Fruit fly (Drosophila melanogaster) whole organism, embryonic: ENCODE data around the gene sp3.

Source experiments
- Bteb2 ChIP-seq: fragments of 200-800 bp; sonication (Bioruptor generic); optimal IDR thresholded peaks from 2 replicates; lab custom pipeline; 2016; ENCODE audit warnings: missing biosample characterization, missing genetic modification characterization
- CG11247 ChIP-seq: fragments of 200-800 bp; sonication (Bioruptor generic); IDR thresholded peaks from 2 replicates; pipeline ENCODE4 v1.3.6; 2022; ENCODE audit warnings: missing biosample characterization, missing genetic modification characterization
- CG12219 ChIP-seq: fragments of 200-800 bp; sonication (Bioruptor generic); optimal IDR thresholded peaks from 3 replicates; lab custom pipeline; 2018; ENCODE audit warnings: missing biosample characterization, mild to moderate bottlenecking, missing genetic modification characterization
- CG1233 ChIP-seq: fragments of 200-800 bp; sonication (Bioruptor generic); optimal IDR thresholded peaks from 4 replicates; lab custom pipeline; 2018; ENCODE audit warnings: missing biosample characterization, mild to moderate bottlenecking, missing genetic modification characterization
- CG12769 ChIP-seq: fragments of 200-800 bp; sonication (Bioruptor generic); optimal IDR thresholded peaks from 2 replicates; lab custom pipeline; 2019; ENCODE audit warnings: missing biosample characterization, mild to moderate bottlenecking, missing genetic modification characterization, moderate library complexity
- CG13624 ChIP-seq: fragments of 200-800 bp; sonication (Bioruptor generic); optimal IDR thresholded peaks from 2 replicates; lab custom pipeline; 2016; ENCODE audit warnings: missing biosample characterization, missing genetic modification characterization
- CG14014 ChIP-seq: fragments of 200-800 bp; sonication (Bioruptor generic); IDR thresholded peaks from 2 replicates; pipeline ENCODE4 v1.3.6; 2022; ENCODE audit warnings: missing biosample characterization, missing genetic modification characterization
- CG14050 ChIP-seq: fragments of 200-800 bp; sonication (Bioruptor generic); IDR thresholded peaks from 3 replicates; pipeline ENCODE4 v1.3.6; 2022; ENCODE audit warnings: missing biosample characterization, missing genetic modification characterization
- CG2116 ChIP-seq: fragments of 200-800 bp; sonication (Bioruptor generic); optimal IDR thresholded peaks from 3 replicates; lab custom pipeline; 2018; ENCODE audit warnings: missing biosample characterization, mild to moderate bottlenecking, missing genetic modification characterization
- CG32767 ChIP-seq: fragments of 200-800 bp; sonication (Bioruptor generic); IDR thresholded peaks from 2 replicates; pipeline ENCODE4 v1.3.6; 2022; ENCODE audit warnings: missing biosample characterization, missing genetic modification characterization
- CG34422 ChIP-seq: fragments of 200-800 bp; sonication (Bioruptor generic); IDR thresholded peaks from 3 replicates; pipeline ENCODE4 v1.3.6; 2022; ENCODE audit warnings: missing biosample characterization, missing genetic modification characterization
- CG3726 ChIP-seq: fragments of 200-800 bp; sonication (Bioruptor generic); IDR thresholded peaks from 3 replicates; pipeline ENCODE4, ENCODE4 v1.3.6; 2022; ENCODE audit warnings: missing biosample characterization, missing genetic modification characterization
- CG3847 ChIP-seq: fragments of 200-800 bp; sonication (Bioruptor generic); IDR thresholded peaks from 2 replicates; pipeline ENCODE4 v1.3.6; 2022; ENCODE audit warnings: missing biosample characterization, missing genetic modification characterization
- CG42726 ChIP-seq: fragments of 200-800 bp; sonication (Bioruptor generic); IDR thresholded peaks from 2 replicates; pipeline ENCODE4 v1.3.6; 2022; ENCODE audit warnings: missing biosample characterization, missing genetic modification characterization; ENCODE audit not compliant: partially characterized antibody
- CG4730 ChIP-seq: fragments of 200-800 bp; sonication (Bioruptor generic); IDR thresholded peaks from 2 replicates; pipeline ENCODE4 v1.3.6; 2022; ENCODE audit warnings: missing biosample characterization, missing genetic modification characterization
- CG5180 ChIP-seq: fragments of 200-800 bp; sonication (Bioruptor generic); optimal IDR thresholded peaks from 3 replicates; lab custom pipeline; 2017; ENCODE audit warnings: missing biosample characterization, missing genetic modification characterization, mild to moderate bottlenecking, moderate library complexity, missing genetic modification reagents
- CG7372 ChIP-seq: fragments of 200-800 bp; sonication (Bioruptor generic); IDR thresholded peaks from 2 replicates; pipeline ENCODE4 v1.3.6; 2022; ENCODE audit warnings: missing biosample characterization, missing genetic modification characterization
- CG9215 ChIP-seq: fragments of 200-800 bp; sonication (Bioruptor generic); IDR thresholded peaks from 2 replicates; pipeline ENCODE4 v1.3.6; 2022; ENCODE audit warnings: missing biosample characterization, missing genetic modification characterization
- Chrac-16 ChIP-seq: fragments of 200-800 bp; sonication (Bioruptor generic); optimal IDR thresholded peaks from 3 replicates; lab custom pipeline; 2016; ENCODE audit warnings: missing biosample characterization, missing genetic modification characterization
- Gsc ChIP-seq: fragments of 200-800 bp; sonication (Bioruptor generic); IDR thresholded peaks from 2 replicates; pipeline ENCODE4 v1.3.6; 2022; ENCODE audit warnings: missing biosample characterization, missing genetic modification characterization
- H15 ChIP-seq: fragments of 200-800 bp; sonication (Bioruptor generic); IDR thresholded peaks from 3 replicates; pipeline ENCODE4 v1.3.6; 2022; ENCODE audit warnings: missing biosample characterization, missing genetic modification characterization
- HLH3B ChIP-seq: fragments of 200-800 bp; sonication (Bioruptor generic); IDR thresholded peaks from 2 replicates; pipeline ENCODE4 v1.3.6; 2022; ENCODE audit warnings: missing biosample characterization, missing genetic modification characterization
- Hey ChIP-seq: fragments of 200-800 bp; sonication (Bioruptor generic); optimal IDR thresholded peaks from 3 replicates; lab custom pipeline; 2018; ENCODE audit warnings: missing biosample characterization, mild to moderate bottlenecking, missing genetic modification characterization
- Kr ChIP-seq: fragments of 200-800 bp; sonication (Bioruptor generic); optimal IDR thresholded peaks from 2 replicates; lab custom pipeline; 2017; ENCODE audit warnings: missing biosample characterization, mild to moderate bottlenecking, missing genetic modification characterization
- Lpt ChIP-seq: fragments of >200 bp; optimal IDR thresholded peaks from 2 replicates; lab custom pipeline; 2018; ENCODE audit warnings: missing biosample characterization, missing genetic modification characterization
- Med ChIP-seq: fragments of 200-800 bp; sonication (Bioruptor generic); peaks from one replicate; lab custom pipeline; 2016; ENCODE audit warnings: missing biosample characterization, missing genetic modification characterization, mild to moderate bottlenecking, inconsistent platforms, moderate library complexity
- Myb ChIP-seq: fragments of 200-800 bp; sonication (Bioruptor generic); optimal IDR thresholded peaks from 2 replicates; lab custom pipeline; 2016; ENCODE audit warnings: missing biosample characterization, missing genetic modification characterization
- Oli ChIP-seq: fragments of 200-800 bp; sonication (Bioruptor generic); optimal IDR thresholded peaks from 2 replicates; lab custom pipeline; 2018; ENCODE audit warnings: missing biosample characterization, mild to moderate bottlenecking, missing genetic modification characterization, moderate library complexity
- Taf1 ChIP-seq: fragments of 200-800 bp; sonication (Bioruptor generic); IDR thresholded peaks from 2 replicates; pipeline ENCODE4 v1.3.6; 2022; ENCODE audit warnings: missing biosample characterization, missing genetic modification characterization
- Xrp1 ChIP-seq: fragments of 200-800 bp; sonication (Bioruptor generic); IDR thresholded peaks from 2 replicates; pipeline ENCODE4 v1.3.6; 2022; ENCODE audit warnings: missing biosample characterization, missing genetic modification characterization
- ap ChIP-seq: fragments of 200-800 bp; sonication (Bioruptor generic); IDR thresholded peaks from 2 replicates; pipeline ENCODE4 v1.3.6; 2022; ENCODE audit warnings: missing biosample characterization, missing genetic modification characterization
- bsh ChIP-seq, 2 experiments: fragments of 200-800 bp; sonication (Bioruptor generic); optimal IDR thresholded peaks; 2 replicates each; lab custom pipeline; 2017 to 2018; ENCODE audit warnings: mild to moderate bottlenecking in 2 of 2, missing biosample characterization in 2 of 2, missing genetic modification characterization in 2 of 2, moderate library complexity in 1 of 2
- cg ChIP-seq: fragments of 200-800 bp; sonication (Bioruptor generic); optimal IDR thresholded peaks from 3 replicates; lab custom pipeline; 2019; ENCODE audit warnings: missing biosample characterization, mild to moderate bottlenecking, missing genetic modification characterization, moderate library complexity
- esg ChIP-seq: fragments of 200-800 bp; sonication (Bioruptor generic); conservative IDR thresholded peaks from 2 replicates; pipeline ENCODE4 v1.3.6; 2022; ENCODE audit warnings: missing biosample characterization, missing genetic modification characterization
- exex ChIP-seq: fragments of 200-800 bp; sonication (Bioruptor generic); optimal IDR thresholded peaks from 4 replicates; lab custom pipeline; 2018; ENCODE audit warnings: missing biosample characterization, mild to moderate bottlenecking, missing genetic modification characterization, moderate library complexity
- fd102C ChIP-seq: fragments of 200-800 bp; sonication (Bioruptor generic); optimal IDR thresholded peaks from 2 replicates; lab custom pipeline; 2018; ENCODE audit warnings: missing biosample characterization, mild to moderate bottlenecking, missing genetic modification characterization, moderate library complexity
- ind ChIP-seq: fragments of 200-800 bp; sonication (Bioruptor generic); optimal IDR thresholded peaks from 3 replicates; lab custom pipeline; 2016; ENCODE audit warnings: missing biosample characterization, missing genetic modification characterization
- jigr1 ChIP-seq: fragments of 200-800 bp; sonication (Bioruptor generic); IDR thresholded peaks from 3 replicates; pipeline ENCODE4 v1.3.6; 2022; ENCODE audit warnings: missing biosample characterization, missing genetic modification characterization
- nau ChIP-seq: fragments of 200-800 bp; sonication (Bioruptor generic); optimal IDR thresholded peaks from 3 replicates; lab custom pipeline; 2017; ENCODE audit warnings: missing biosample characterization, mild to moderate bottlenecking, missing genetic modification characterization, missing genetic modification reagents
- pan ChIP-seq, 4 experiments: fragments of >200 bp in 3 of 4; fragments of 200-800 bp in 1 of 4; sonication (Bioruptor generic) in 1 of 4; optimal IDR thresholded peaks in 3 of 4; IDR thresholded peaks in 1 of 4; 2 replicates each; pipeline versions ENCODE4 v1.3.6 to Lab custom; 2017 to 2022; ENCODE audit warnings: missing biosample characterization in 2 of 4, missing genetic modification characterization in 2 of 4, mixed read lengths in 1 of 4
- pros ChIP-seq: fragments of 200-800 bp; sonication (Bioruptor generic); optimal IDR thresholded peaks from 3 replicates; lab custom pipeline; 2019; ENCODE audit warnings: missing biosample characterization, mild to moderate bottlenecking, missing genetic modification characterization, moderate library complexity
- sr ChIP-seq: fragments of 200-800 bp; sonication (Bioruptor generic); IDR thresholded peaks from 3 replicates; pipeline ENCODE4 v1.3.6; 2022; ENCODE audit warnings: missing biosample characterization, missing genetic modification characterization
- ssp ChIP-seq: fragments of 200-800 bp; sonication (Bioruptor generic); IDR thresholded peaks from 2 replicates; pipeline ENCODE4 v1.3.6; 2022; ENCODE audit warnings: missing biosample characterization, missing genetic modification characterization
- stwl ChIP-seq: fragments of 200-800 bp; sonication (Bioruptor generic); optimal IDR thresholded peaks from 3 replicates; lab custom pipeline; 2018; ENCODE audit warnings: missing biosample characterization, mild to moderate bottlenecking, missing genetic modification characterization, moderate library complexity
- tap ChIP-seq: fragments of 200-800 bp; optimal IDR thresholded peaks from 3 replicates; lab custom pipeline; 2019; ENCODE audit warnings: missing biosample characterization, mild to moderate bottlenecking, missing genetic modification characterization, moderate library complexity
- vfl ChIP-seq: fragments of 200-800 bp; sonication (Bioruptor generic); optimal IDR thresholded peaks from 2 replicates; lab custom pipeline; 2016; ENCODE audit warnings: missing biosample characterization, missing genetic modification characterization

The sp3 gene

dm6 chr3R:21493580-21494257 is 27.0 kb upstream of the sp3 start (continued):
- TF ChIP-seq Bteb2 (GFP tag; lab: Kevin White, UChicago), result no peak

dm6 chr3R:21499131-21500036 is 21.3 kb upstream of the sp3 start, which contains the start of gene C15:
Gene C15 (plus strand): TSS chr3R:21499986.
- TF ChIP-seq HLH3B (GFP tag; lab: Robert Waterston, UW), result no peak
- TF ChIP-seq pros (GFP tag; lab: Kevin White, UChicago), result no peak
- no peak for TF ChIP-seq CG14050 (GFP tag; lab: Robert Waterston, UW)
- no peak for TF ChIP-seq CG42726
- no peak for TF ChIP-seq Chrac-16 (GFP tag; lab: Kevin White, UChicago)
- TF ChIP-seq sr (GFP tag; lab: Robert Waterston, UW), result no peak
- no peak for TF ChIP-seq stwl
- TF ChIP-seq CG1233 (GFP tag; lab: Kevin White, UChicago), result no peak
- no peak for TF ChIP-seq CG4730 (GFP tag; lab: Robert Waterston, UW)
- no peak for TF ChIP-seq CG12769 (tag; lab: Kevin White, UChicago)
- TF ChIP-seq cg (GFP tag; lab: Kevin White, UChicago), result peak; percentile 31
- TF ChIP-seq fd102C, result no peak
- no peak for TF ChIP-seq Taf1
- no peak for TF ChIP-seq CG11247 (GFP tag; lab: Robert Waterston, UW)
- TF ChIP-seq ap (GFP tag; lab: Robert Waterston, UW), result no peak
- TF ChIP-seq CG12219 (GFP tag; lab: Kevin White, UChicago), result no peak
- TF ChIP-seq Myb, result no peak
- no peak for TF ChIP-seq bsh (GFP tag; optimal IDR thresholded peaks at IDR 0.05; lab: Kevin White, UChicago)
- TF ChIP-seq Hey, result no peak
- no peak for TF ChIP-seq Oli (tag; lab: Kevin White, UChicago)
- no peak for TF ChIP-seq CG7372 (GFP tag; lab: Robert Waterston, UW)
- TF ChIP-seq CG14014 (GFP tag; lab: Robert Waterston, UW), result no peak
- no peak for TF ChIP-seq Kr (GFP tag; lab: Kevin White, UChicago)
- no peak for TF ChIP-seq esg (GFP tag; lab: Robert Waterston, UW)
- peak; percentile 94 for TF ChIP-seq Med
- TF ChIP-seq tap (tag; lab: Kevin White, UChicago), result no peak
- no peak for TF ChIP-seq exex (tag; lab: Kevin White, UChicago)
- TF ChIP-seq CG9215 (GFP tag; lab: Robert Waterston, UW), result no peak
- TF ChIP-seq nau (GFP tag; lab: Kevin White, UChicago), result no peak
- TF ChIP-seq CG13624, result no peak
- no peak for TF ChIP-seq CG2116 (GFP tag; lab: Kevin White, UChicago)
- TF ChIP-seq CG5180 (GFP tag; lab: Kevin White, UChicago), result peak; percentile 46
- no peak for TF ChIP-seq Xrp1
- no peak for TF ChIP-seq H15
- TF ChIP-seq ssp (GFP tag; lab: Robert Waterston, UW), result no peak
- TF ChIP-seq Gsc (GFP tag; lab: Robert Waterston, UW), result no peak
- no peak for TF ChIP-seq Lpt (GFP tag; lab: Kevin White, UChicago)
- no peak for TF ChIP-seq ind (GFP tag; lab: Kevin White, UChicago)
- no peak for TF ChIP-seq jigr1 (GFP tag; lab: Robert Waterston, UW)
- TF ChIP-seq CG3726 (GFP tag; lab: Robert Waterston, UW), result no peak
- no peak for TF ChIP-seq CG34422 (GFP tag; lab: Robert Waterston, UW)
- TF ChIP-seq CG32767, result no peak
- TF ChIP-seq vfl (GFP tag; lab: Kevin White, UChicago), result peak; percentile 24
- TF ChIP-seq pan (optimal IDR thresholded peaks at IDR 0.05; lab: Kevin White, UChicago), result no peak
- no peak for TF ChIP-seq pan (GFP tag; optimal IDR thresholded peaks at IDR 0.05 in 1 of 2, IDR thresholded peaks at IDR 0.05 in 1 of 2)
- TF ChIP-seq CG3847, result 0 out of 2 replicates have a peak, but pooled peaks have one; percentile 11
